Worm (Caenorhabditis elegans): Measurements from ENCODE around the gene clc-6.

DNA sequence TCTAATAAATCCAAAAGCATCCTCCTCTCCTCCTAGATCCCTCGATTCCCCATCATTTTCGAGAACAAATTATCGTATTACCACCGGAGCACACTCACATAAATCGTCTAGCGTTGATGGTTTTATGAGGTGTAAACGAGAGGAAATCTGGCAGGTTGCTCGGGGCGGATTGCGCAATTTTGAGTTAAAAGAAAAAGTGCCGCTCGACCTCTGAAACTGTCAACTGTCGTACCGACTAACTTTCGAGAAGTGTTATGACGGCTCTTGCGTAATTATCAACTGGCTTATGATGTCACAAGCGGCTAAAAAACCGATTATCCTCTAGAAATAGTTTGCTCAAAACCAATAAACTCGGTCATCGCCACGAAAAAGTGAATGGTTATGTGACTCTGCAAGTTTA is 10.5 kb upstream of the clc-6 start:
- no peak for TF ChIP-seq hlh-30 (tag; optimal IDR thresholded peaks at IDR 0.05; ENCODE audit: insufficient read depth)
- TF ChIP-seq lin-11 (tag; optimal IDR thresholded peaks at IDR 0.05), result no peak
